Worm (Caenorhabditis elegans) whole organism, L1 larva: Measurements from ENCODE around the gene sqt-2.

Experiments used
- C04F5.9 ChIP-seq: sonication (generic microtip); optimal IDR thresholded peaks from 2 replicates; lab custom pipeline; 2016; ENCODE audit warnings: missing genetic modification characterization, missing compliant biosample characterization
- C34B4.2 ChIP-seq: sonication (generic microtip); optimal IDR thresholded peaks from 2 replicates; lab custom pipeline; 2017; ENCODE audit warnings: mild to moderate bottlenecking, missing genetic modification characterization, missing compliant biosample characterization
- Y116A8C.19 ChIP-seq: sonication (generic microtip); optimal IDR thresholded peaks from 2 replicates; lab custom pipeline; 2016; ENCODE audit warnings: missing compliant biosample characterization, missing genetic modification characterization, borderline replicate concordance
- alr-1 ChIP-seq: fragments of 200-800 bp; sonication (Bioruptor generic); optimal IDR thresholded peaks from 2 replicates; lab custom pipeline; 2018; ENCODE audit warnings: borderline replicate concordance, mild to moderate bottlenecking, missing genetic modification characterization, missing compliant biosample characterization
- blmp-1 ChIP-seq: fragments of 150-350 bp; optimal IDR thresholded peaks from 2 replicates; lab custom pipeline; 2014; ENCODE audit warnings: missing biosample characterization, missing genetic modification characterization
- ceh-90 ChIP-seq: sonication (generic microtip); optimal IDR thresholded peaks from 2 replicates; lab custom pipeline; 2016; ENCODE audit warnings: missing genetic modification characterization, missing compliant biosample characterization
- dsc-1 ChIP-seq: sonication (generic microtip); optimal IDR thresholded peaks from 2 replicates; lab custom pipeline; 2016; ENCODE audit warnings: mild to moderate bottlenecking, missing genetic modification characterization, missing compliant biosample characterization
- efl-1 ChIP-seq, 4 experiments: fragments of 150-350 bp; optimal IDR thresholded peaks in 3 of 4; peaks in 1 of 4; 1 replicate in 1 of 4; 2 replicates in 3 of 4; lab custom pipeline; 2014; ENCODE audit warnings: missing biosample characterization in 2 of 4, missing genetic modification characterization in 2 of 4, missing genetic modification reagents in 2 of 4
- egl-27 ChIP-seq, 2 experiments: fragments of 150-350 bp in 1 of 2; sonication (generic microtip); optimal IDR thresholded peaks; 3 replicates each; lab custom pipeline; 2017 to 2018; ENCODE audit warnings: missing biosample characterization in 2 of 2, missing genetic modification characterization in 2 of 2, missing genetic modification reagents in 2 of 2
- elt-2 ChIP-seq: sonication (generic microtip); optimal IDR thresholded peaks from 2 replicates; lab custom pipeline; 2016; ENCODE audit warnings: missing genetic modification characterization, mild to moderate bottlenecking, inconsistent platforms, missing compliant biosample characterization, missing genetic modification reagents
- elt-3 ChIP-seq, 6 experiments: fragments of 150-350 bp in 1 of 6; sonication (generic microtip); optimal IDR thresholded peaks; 2 replicates each; lab custom pipeline; 2017 to 2018; ENCODE audit warnings: missing biosample characterization in 6 of 6, missing genetic modification characterization in 6 of 6, inconsistent platforms in 1 of 6
- fkh-4 ChIP-seq: sonication (generic microtip); optimal IDR thresholded peaks from 2 replicates; lab custom pipeline; 2016; ENCODE audit warnings: missing compliant biosample characterization, missing genetic modification characterization, borderline replicate concordance
- hpl-2 ChIP-seq: fragments of 150-350 bp; optimal IDR thresholded peaks from 2 replicates; lab custom pipeline; 2014; ENCODE audit warnings: missing biosample characterization, missing genetic modification reagents, missing genetic modification characterization
- jun-1 ChIP-seq: fragments of 150-350 bp; optimal IDR thresholded peaks from 2 replicates; lab custom pipeline; 2014; ENCODE audit warnings: missing biosample characterization, missing genetic modification reagents, missing genetic modification characterization
- lin-13 ChIP-seq: fragments of 150-350 bp; optimal IDR thresholded peaks from 2 replicates; lab custom pipeline; 2014; ENCODE audit warnings: missing biosample characterization, missing genetic modification reagents, missing genetic modification characterization
- lin-15B ChIP-seq: fragments of 150-350 bp; sonication (generic microtip); optimal IDR thresholded peaks from 3 replicates; lab custom pipeline; 2014; ENCODE audit warnings: missing biosample characterization, missing genetic modification characterization
- lin-35 ChIP-seq, 2 experiments: fragments of 150-350 bp; optimal IDR thresholded peaks; 2 replicates each; lab custom pipeline; 2014; ENCODE audit warnings: missing biosample characterization in 2 of 2, missing genetic modification characterization in 2 of 2, missing genetic modification reagents in 2 of 2
- lin-39 ChIP-seq: fragments of 150-350 bp; optimal IDR thresholded peaks from 2 replicates; lab custom pipeline; 2014; ENCODE audit warnings: missing biosample characterization, missing genetic modification reagents, missing genetic modification characterization
- lir-3 ChIP-seq: sonication (generic microtip); optimal IDR thresholded peaks from 2 replicates; lab custom pipeline; 2016; ENCODE audit warnings: mild to moderate bottlenecking, missing genetic modification characterization, moderate library complexity, missing compliant biosample characterization; ENCODE audit not compliant: poor library complexity
- mab-9 ChIP-seq: fragments of 200-800 bp; sonication (Bioruptor generic); IDR thresholded peaks from 2 replicates; pipeline ENCODE4 v1.3.6; 2022; ENCODE audit warnings: missing genetic modification reagents, missing genetic modification characterization, missing compliant biosample characterization
- mep-1 ChIP-seq: fragments of 150-350 bp; optimal IDR thresholded peaks from 2 replicates; lab custom pipeline; 2014; ENCODE audit warnings: missing biosample characterization, missing genetic modification characterization
- nhr-11 ChIP-seq: fragments of 150-350 bp; optimal IDR thresholded peaks from 2 replicates; lab custom pipeline; 2014; ENCODE audit warnings: missing biosample characterization, missing genetic modification characterization
- nhr-237 ChIP-seq: fragments of 150-350 bp; optimal IDR thresholded peaks from 2 replicates; lab custom pipeline; 2014; ENCODE audit warnings: missing biosample characterization, missing genetic modification characterization
- nhr-47 ChIP-seq: sonication (generic microtip); optimal IDR thresholded peaks from 2 replicates; lab custom pipeline; 2016; ENCODE audit warnings: mild to moderate bottlenecking, missing genetic modification characterization, moderate library complexity, missing compliant biosample characterization
- nhr-76 ChIP-seq: sonication (generic microtip); optimal IDR thresholded peaks from 2 replicates; lab custom pipeline; 2017; ENCODE audit warnings: missing biosample characterization, missing genetic modification characterization
- nhr-85 ChIP-seq: sonication (generic microtip); peaks from one replicate; lab custom pipeline; 2016; ENCODE audit warnings: missing genetic modification characterization, inconsistent platforms, missing compliant biosample characterization
- nhr-90 ChIP-seq: sonication (generic microtip); optimal IDR thresholded peaks from 2 replicates; lab custom pipeline; 2016; ENCODE audit warnings: mild to moderate bottlenecking, missing genetic modification characterization, missing compliant biosample characterization; ENCODE audit not compliant: poor library complexity
- pag-3 ChIP-seq: sonication (generic microtip); optimal IDR thresholded peaks from 2 replicates; lab custom pipeline; 2017; ENCODE audit warnings: missing genetic modification characterization, mild to moderate bottlenecking, missing compliant biosample characterization, antibody characterized with exemption, borderline replicate concordance; ENCODE audit not compliant: insufficient read depth
- pax-3 ChIP-seq: fragments of 200-800 bp; sonication (Bioruptor generic); optimal IDR thresholded peaks from 2 replicates; lab custom pipeline; 2018; ENCODE audit warnings: mild to moderate bottlenecking, missing genetic modification characterization, moderate library complexity, missing compliant biosample characterization
- pqm-1 ChIP-seq: sonication (generic microtip); optimal IDR thresholded peaks from 3 replicates; lab custom pipeline; 2017; ENCODE audit warnings: missing biosample characterization, missing genetic modification characterization
- rnt-1 ChIP-seq: sonication (generic microtip); optimal IDR thresholded peaks from 2 replicates; lab custom pipeline; 2016; ENCODE audit warnings: mild to moderate bottlenecking, missing genetic modification characterization, moderate library complexity, missing compliant biosample characterization
- snpc-4 ChIP-seq: fragments of 150-350 bp; optimal IDR thresholded peaks from 2 replicates; lab custom pipeline; 2014; ENCODE audit warnings: missing biosample characterization, missing genetic modification characterization
- snu-23 ChIP-seq: sonication (generic microtip); optimal IDR thresholded peaks from 2 replicates; lab custom pipeline; 2016; ENCODE audit warnings: missing genetic modification characterization, missing compliant biosample characterization
- sox-4 ChIP-seq: sonication (generic microtip); optimal IDR thresholded peaks from 2 replicates; lab custom pipeline; 2016; ENCODE audit warnings: missing genetic modification characterization, missing compliant biosample characterization
- sptf-1 ChIP-seq: fragments of 150-350 bp; optimal IDR thresholded peaks from 2 replicates; lab custom pipeline; 2014; ENCODE audit warnings: missing biosample characterization, missing genetic modification characterization
- sup-37 ChIP-seq: fragments of 200-800 bp; sonication (Bioruptor generic); optimal IDR thresholded peaks from 2 replicates; lab custom pipeline; 2018; ENCODE audit warnings: mild to moderate bottlenecking, missing genetic modification characterization, missing compliant biosample characterization
- swsn-7 ChIP-seq: sonication (generic microtip); optimal IDR thresholded peaks from 2 replicates; lab custom pipeline; 2016; ENCODE audit warnings: missing genetic modification characterization, missing compliant biosample characterization
- tbx-2 ChIP-seq: sonication (generic microtip); optimal IDR thresholded peaks from 2 replicates; lab custom pipeline; 2016; ENCODE audit warnings: missing genetic modification characterization, missing compliant biosample characterization
- tlp-1 ChIP-seq: fragments of 150-350 bp; optimal IDR thresholded peaks from 2 replicates; lab custom pipeline; 2014; ENCODE audit warnings: missing biosample characterization, missing genetic modification characterization
- unc-130 ChIP-seq: fragments of 150-350 bp; optimal IDR thresholded peaks from 2 replicates; lab custom pipeline; 2017; ENCODE audit warnings: missing biosample characterization, missing genetic modification characterization, inconsistent platforms
- unc-62 ChIP-seq: fragments of 150-350 bp; optimal IDR thresholded peaks from 2 replicates; lab custom pipeline; 2014; ENCODE audit warnings: missing biosample characterization, missing genetic modification reagents, missing genetic modification characterization
- unc-86 ChIP-seq: sonication (generic microtip); optimal IDR thresholded peaks from 2 replicates; lab custom pipeline; 2016; ENCODE audit warnings: missing genetic modification characterization, missing compliant biosample characterization
- unc-98 ChIP-seq: fragments of 200-800 bp; sonication (Bioruptor generic); IDR thresholded peaks from 2 replicates; pipeline ENCODE4 v1.3.6; 2022; ENCODE audit warnings: missing genetic modification characterization, missing compliant biosample characterization
- vab-15 ChIP-seq: sonication (generic microtip); optimal IDR thresholded peaks from 2 replicates; lab custom pipeline; 2017; ENCODE audit warnings: missing genotype, mild to moderate bottlenecking, missing genetic modification characterization, missing compliant biosample characterization
- xbp-1 ChIP-seq: sonication (generic microtip); optimal IDR thresholded peaks from 2 replicates; lab custom pipeline; 2016; ENCODE audit warnings: missing genetic modification characterization, missing compliant biosample characterization
- zag-1 ChIP-seq: fragments of 150-350 bp; optimal IDR thresholded peaks from 2 replicates; lab custom pipeline; 2014; ENCODE audit warnings: missing biosample characterization, missing genetic modification characterization
- zip-4 ChIP-seq: fragments of 200-800 bp; sonication (Bioruptor generic); optimal IDR thresholded peaks from 2 replicates; lab custom pipeline; 2018; ENCODE audit warnings: mild to moderate bottlenecking, missing genetic modification characterization, moderate library complexity, missing compliant biosample characterization
- ztf-4 ChIP-seq: fragments of 150-350 bp; optimal IDR thresholded peaks from 2 replicates; lab custom pipeline; 2014; ENCODE audit warnings: missing biosample characterization, missing genetic modification characterization

The sqt-2 gene

DNA sequence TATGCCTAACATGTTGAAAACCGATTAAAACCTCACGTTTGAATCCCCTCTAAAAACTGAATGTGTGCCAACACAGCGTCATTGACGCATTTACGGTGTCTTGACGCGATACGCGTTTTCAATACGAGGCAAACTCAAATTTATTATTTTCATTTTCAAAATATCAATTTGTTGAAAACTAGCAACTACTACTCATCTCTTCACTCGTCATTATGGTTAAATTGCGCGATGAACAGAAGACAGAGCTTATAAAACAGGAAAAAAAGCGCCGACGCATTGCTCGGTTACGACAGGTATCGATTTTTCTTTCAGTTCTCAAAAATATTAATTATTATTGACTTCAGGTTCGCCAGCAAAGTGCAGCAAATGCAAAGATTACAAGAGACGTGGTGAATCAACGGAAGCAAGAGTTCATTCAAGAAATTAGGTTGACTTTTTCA is 1.5 kb downstream of the sqt-2 start, which contains the start of gene enee-1 (continued):
- TF ChIP-seq elt-3 (tag; optimal IDR thresholded peaks at IDR 0.05; lab: Kevin White, UChicago) (peak in 2 of 6 experiments; percentile 61 to 69), nhr-85 (tag; lab: Kevin White, UChicago) (peak; percentile 87), zip-4 (GFP tag; lab: Kevin White, UChicago) (peak; percentile 32), efl-1 (optimal IDR thresholded peaks at IDR 0.05; lab: Kevin White, UChicago) (peak; percentile 85 to 96), efl-1 (GFP tag; optimal IDR thresholded peaks at IDR 0.05 in 1 of 2; lab: Kevin White, UChicago) (peak; percentile 98 to 100), unc-86 (tag; lab: Kevin White, UChicago) (peak; percentile 84), ztf-4 (tag; lab: Kevin White, UChicago) (peak; percentile 89), pqm-1 (tag; lab: Kevin White, UChicago) (no peak), C34B4.2 (tag; lab: Kevin White, UChicago) (peak; percentile 26), tbx-2 (tag; lab: Kevin White, UChicago) (peak; percentile 88), snpc-4 (tag; lab: Kevin White, UChicago) (peak; percentile 61), nhr-11 (tag; lab: Kevin White, UChicago) (peak; percentile 56), mab-9 (GFP tag; lab: Robert Waterston, UW) (peak; percentile 56), dsc-1 (tag; lab: Kevin White, UChicago) (peak; percentile 88), nhr-90 (peak; percentile 72), fkh-4 (tag; lab: Kevin White, UChicago) (peak; percentile 50), lin-13 (peak; percentile 90), jun-1 (tag; lab: Kevin White, UChicago) (peak; percentile 86), unc-130 (tag; lab: Kevin White, UChicago) (peak; percentile 76), tlp-1 (tag; lab: Kevin White, UChicago) (no peak), unc-62 (GFP tag; lab: Kevin White, UChicago) (no peak), lin-35 (GFP tag; optimal IDR thresholded peaks at IDR 0.05; lab: Kevin White, UChicago) (peak; percentile 98 to 100), ceh-90 (tag; lab: Kevin White, UChicago) (no peak), pag-3 (tag; lab: Kevin White, UChicago) (no peak), swsn-7 (peak; percentile 86), xbp-1 (peak; percentile 82), sup-37 (GFP tag; lab: Kevin White, UChicago) (peak; percentile 61), sptf-1 (tag; lab: Kevin White, UChicago) (no peak), hpl-2 (no peak), vab-15 (no peak), alr-1 (tag; lab: Kevin White, UChicago) (no peak), snu-23 (GFP tag; lab: Kevin White, UChicago) (peak; percentile 91), lin-15B (tag; lab: Kevin White, UChicago) (peak; percentile 83), lir-3 (tag; lab: Kevin White, UChicago) (peak; percentile 38), blmp-1 (peak; percentile 76), egl-27 (tag; optimal IDR thresholded peaks at IDR 0.05; lab: Kevin White, UChicago) (no peak), mep-1 (tag; lab: Kevin White, UChicago) (peak; percentile 90), nhr-76 (tag; lab: Kevin White, UChicago) (peak; percentile 40), pax-3 (tag; lab: Kevin White, UChicago) (peak; percentile 66), unc-98 (GFP tag; lab: Robert Waterston, UW) (no peak), zag-1 (tag; lab: Kevin White, UChicago) (peak; percentile 72), sox-4 (peak; percentile 43), nhr-47 (peak; percentile 93), C04F5.9 (tag; lab: Kevin White, UChicago) (peak; percentile 72), lin-39 (tag; lab: Kevin White, UChicago) (peak; percentile 89), elt-2 (tag; lab: Kevin White, UChicago) (peak; percentile 45), Y116A8C.19 (tag; lab: Kevin White, UChicago) (no peak), rnt-1 (tag; lab: Kevin White, UChicago) (peak; percentile 90), nhr-237 (peak; percentile 22)
- TF ChIP-seq, all 84 proteins: peak for 61
